Fruit fly (Drosophila melanogaster) whole organism, embryonic: Measurements from ENCODE around the gene Eip75B.

Experiments
- Atf-2 ChIP-seq: fragments of 200-800 bp; sonication (Bioruptor generic); optimal IDR thresholded peaks from 2 replicates; lab custom pipeline; 2016; ENCODE audit warnings: missing biosample characterization, missing genetic modification characterization
- CG10462 ChIP-seq: fragments of 200-800 bp; sonication (Bioruptor generic); optimal IDR thresholded peaks from 2 replicates; lab custom pipeline; 2016; ENCODE audit warnings: missing biosample characterization, missing genetic modification characterization
- CG10959 ChIP-seq: fragments of 200-800 bp; sonication (Bioruptor generic); IDR thresholded peaks from 2 replicates; pipeline ENCODE4 v1.3.6; 2022; ENCODE audit warnings: missing biosample characterization, missing genetic modification characterization
- CG11696 ChIP-seq: fragments of 200-800 bp; sonication (Bioruptor generic); IDR thresholded peaks from 2 replicates; pipeline ENCODE4 v1.3.6; 2022; ENCODE audit warnings: missing biosample characterization, missing genetic modification characterization
- CG12942 ChIP-seq: fragments of 200-800 bp; sonication (Bioruptor generic); optimal IDR thresholded peaks from 3 replicates; lab custom pipeline; 2016; ENCODE audit warnings: missing biosample characterization, missing genetic modification characterization
- CG13894 ChIP-seq: fragments of 200-800 bp; sonication (Bioruptor generic); optimal IDR thresholded peaks from 3 replicates; lab custom pipeline; 2018; ENCODE audit warnings: missing biosample characterization, mild to moderate bottlenecking, missing genetic modification characterization, moderate library complexity
- CG14667 ChIP-seq: fragments of 200-800 bp; sonication (Bioruptor generic); IDR thresholded peaks from 2 replicates; pipeline ENCODE4 v1.3.6; 2022; ENCODE audit warnings: missing biosample characterization, missing genetic modification characterization
- CG14965 ChIP-seq: fragments of 200-800 bp; sonication (Bioruptor generic); optimal IDR thresholded peaks from 2 replicates; lab custom pipeline; 2016; ENCODE audit warnings: missing biosample characterization, missing genetic modification characterization, borderline replicate concordance
- CG15011 ChIP-seq: fragments of 200-800 bp; sonication (Bioruptor generic); optimal IDR thresholded peaks from 3 replicates; lab custom pipeline; 2018; ENCODE audit warnings: missing biosample characterization, mild to moderate bottlenecking, missing genetic modification characterization
- CG15073 ChIP-seq: fragments of 200-800 bp; sonication (Bioruptor generic); optimal IDR thresholded peaks from 2 replicates; lab custom pipeline; 2016; ENCODE audit warnings: missing biosample characterization, missing genetic modification characterization
- CG16815 ChIP-seq: fragments of 200-800 bp; sonication (Bioruptor generic); optimal IDR thresholded peaks from 3 replicates; lab custom pipeline; 2017; ENCODE audit warnings: missing biosample characterization, mild to moderate bottlenecking, missing genetic modification characterization
- CG18619 ChIP-seq: fragments of 200-800 bp; sonication (Bioruptor generic); optimal IDR thresholded peaks from 3 replicates; lab custom pipeline; 2017; ENCODE audit warnings: missing biosample characterization, mild to moderate bottlenecking, missing genetic modification characterization
- CG2202 ChIP-seq: fragments of 200-800 bp; sonication (Bioruptor generic); optimal IDR thresholded peaks from 2 replicates; lab custom pipeline; 2018; ENCODE audit warnings: missing biosample characterization, mild to moderate bottlenecking, missing genetic modification characterization
- CG4404 ChIP-seq: fragments of 200-800 bp; sonication (Bioruptor generic); IDR thresholded peaks from 2 replicates; pipeline ENCODE4 v1.3.6; 2022; ENCODE audit warnings: missing biosample characterization, missing genetic modification characterization
- CG7786 ChIP-seq: fragments of 200-800 bp; sonication (Bioruptor generic); optimal IDR thresholded peaks from 2 replicates; lab custom pipeline; 2016; ENCODE audit warnings: missing biosample characterization, missing genetic modification characterization
- CG8290 ChIP-seq, 3 experiments: fragments of 200-800 bp; sonication (Bioruptor generic); optimal IDR thresholded peaks; 2 replicates each; lab custom pipeline; 2016 to 2019; ENCODE audit warnings: missing biosample characterization in 3 of 3, missing genetic modification characterization in 3 of 3, mild to moderate bottlenecking in 2 of 3, moderate library complexity in 1 of 3
- Dip3 ChIP-seq: fragments of 200-800 bp; sonication (Bioruptor generic); optimal IDR thresholded peaks from 3 replicates; lab custom pipeline; 2016; ENCODE audit warnings: missing biosample characterization, missing genetic modification characterization
- Doc2 ChIP-seq: fragments of 200-800 bp; sonication (Bioruptor generic); IDR thresholded peaks from 2 replicates; pipeline ENCODE4 v1.3.6; 2022; ENCODE audit warnings: missing biosample characterization, missing genetic modification characterization
- Drgx ChIP-seq: fragments of 200-800 bp; sonication (Bioruptor generic); IDR thresholded peaks from 2 replicates; pipeline ENCODE4 v1.3.6; 2022; ENCODE audit warnings: missing biosample characterization, missing genetic modification characterization
- Ets65A ChIP-seq: fragments of 200-800 bp; sonication (Bioruptor generic); peaks from one replicate; lab custom pipeline; 2016; ENCODE audit warnings: missing biosample characterization, missing genetic modification characterization
- Hr51 ChIP-seq, 2 experiments: fragments of 200-800 bp; sonication (Bioruptor generic); optimal IDR thresholded peaks; 2 replicates in 1 of 2; 3 replicates in 1 of 2; lab custom pipeline; 2016 to 2018; ENCODE audit warnings: missing biosample characterization in 2 of 2, missing genetic modification characterization in 2 of 2, mild to moderate bottlenecking in 1 of 2, moderate library complexity in 1 of 2
- Hsf ChIP-seq: fragments of 200-800 bp; sonication (Bioruptor generic); optimal IDR thresholded peaks from 3 replicates; lab custom pipeline; 2016; ENCODE audit warnings: missing biosample characterization, missing genetic modification characterization
- Kr ChIP-seq: fragments of 200-800 bp; sonication (Bioruptor generic); optimal IDR thresholded peaks from 2 replicates; lab custom pipeline; 2017; ENCODE audit warnings: missing biosample characterization, mild to moderate bottlenecking, missing genetic modification characterization
- Lhr ChIP-seq: fragments of 200-800 bp; sonication (Bioruptor generic); optimal IDR thresholded peaks from 3 replicates; lab custom pipeline; 2017; ENCODE audit warnings: mild to moderate bottlenecking, missing biosample characterization, missing genetic modification reagents, missing genetic modification characterization
- Mad ChIP-seq: fragments of 200-800 bp; sonication (Bioruptor generic); optimal IDR thresholded peaks from 2 replicates; lab custom pipeline; 2016; ENCODE audit warnings: missing biosample characterization, missing genetic modification characterization
- Meics ChIP-seq: fragments of 200-800 bp; sonication (Bioruptor generic); optimal IDR thresholded peaks from 2 replicates; lab custom pipeline; 2017; ENCODE audit warnings: missing biosample characterization, mild to moderate bottlenecking, missing genetic modification characterization
- NC2β ChIP-seq: fragments of 200-800 bp; sonication (Bioruptor generic); optimal IDR thresholded peaks from 2 replicates; lab custom pipeline; 2016; ENCODE audit warnings: missing biosample characterization, missing genetic modification characterization
- Nf-YC ChIP-seq: fragments of 200-800 bp; optimal IDR thresholded peaks from 3 replicates; lab custom pipeline; 2019; ENCODE audit warnings: missing biosample characterization, mild to moderate bottlenecking, missing genetic modification characterization, moderate library complexity
- Oaz ChIP-seq: fragments of 200-800 bp; sonication (Bioruptor generic); IDR thresholded peaks from 2 replicates; pipeline ENCODE4 v1.3.6; 2022; ENCODE audit warnings: missing biosample characterization, missing genetic modification characterization
- PHDP ChIP-seq: fragments of 200-800 bp; sonication (Bioruptor generic); optimal IDR thresholded peaks from 3 replicates; lab custom pipeline; 2018; ENCODE audit warnings: missing biosample characterization, mild to moderate bottlenecking, missing genetic modification characterization, moderate library complexity
- Ravus ChIP-seq: fragments of 200-800 bp; sonication (Bioruptor generic); IDR thresholded peaks from 2 replicates; pipeline ENCODE4 v1.3.6; 2022; ENCODE audit warnings: missing biosample characterization, missing genetic modification characterization
- Sin3A ChIP-seq: fragments of >200 bp; optimal IDR thresholded peaks from 2 replicates; lab custom pipeline; 2018
- Tbp ChIP-seq: fragments of >200 bp; optimal IDR thresholded peaks from 2 replicates; lab custom pipeline; 2018; ENCODE audit warnings: missing biosample characterization, missing genetic modification characterization
- ap ChIP-seq: fragments of 200-800 bp; sonication (Bioruptor generic); IDR thresholded peaks from 2 replicates; pipeline ENCODE4 v1.3.6; 2022; ENCODE audit warnings: missing biosample characterization, missing genetic modification characterization
- br ChIP-seq: fragments of >200 bp; optimal IDR thresholded peaks from 2 replicates; lab custom pipeline; 2017
- bsh ChIP-seq, 2 experiments: fragments of 200-800 bp; sonication (Bioruptor generic); optimal IDR thresholded peaks; 2 replicates each; lab custom pipeline; 2017 to 2018; ENCODE audit warnings: mild to moderate bottlenecking in 2 of 2, missing biosample characterization in 2 of 2, missing genetic modification characterization in 2 of 2, moderate library complexity in 1 of 2
- chn ChIP-seq: fragments of 200-800 bp; sonication (Bioruptor generic); optimal IDR thresholded peaks from 2 replicates; lab custom pipeline; 2016; ENCODE audit warnings: missing biosample characterization, missing genetic modification characterization
- cwo ChIP-seq: fragments of 200-800 bp; sonication (Bioruptor generic); optimal IDR thresholded peaks from 3 replicates; lab custom pipeline; 2017; ENCODE audit warnings: missing biosample characterization, missing genetic modification characterization, mild to moderate bottlenecking, moderate library complexity, missing genetic modification reagents
- emc ChIP-seq: fragments of 200-800 bp; sonication (Bioruptor generic); optimal IDR thresholded peaks from 2 replicates; lab custom pipeline; 2016; ENCODE audit warnings: missing biosample characterization, missing genetic modification characterization
- fru ChIP-seq: fragments of >200 bp; optimal IDR thresholded peaks from 2 replicates; lab custom pipeline; 2017
- insv ChIP-seq, 2 experiments: fragments of 200-800 bp; sonication (Bioruptor generic); optimal IDR thresholded peaks; 3 replicates each; lab custom pipeline; 2016 to 2018; ENCODE audit warnings: missing biosample characterization in 2 of 2, missing genetic modification characterization in 2 of 2
- nau ChIP-seq: fragments of 200-800 bp; sonication (Bioruptor generic); optimal IDR thresholded peaks from 3 replicates; lab custom pipeline; 2017; ENCODE audit warnings: missing biosample characterization, mild to moderate bottlenecking, missing genetic modification characterization, missing genetic modification reagents
- pan ChIP-seq, 4 experiments: fragments of >200 bp in 3 of 4; fragments of 200-800 bp in 1 of 4; sonication (Bioruptor generic) in 1 of 4; optimal IDR thresholded peaks in 3 of 4; IDR thresholded peaks in 1 of 4; 2 replicates each; pipeline versions ENCODE4 v1.3.6 to Lab custom; 2017 to 2022; ENCODE audit warnings: missing biosample characterization in 2 of 4, missing genetic modification characterization in 2 of 4, mixed read lengths in 1 of 4
- peb ChIP-seq: fragments of 200-800 bp; sonication (Bioruptor generic); IDR thresholded peaks from 2 replicates; pipeline ENCODE4 v1.3.6; 2022; ENCODE audit warnings: missing biosample characterization, missing genetic modification characterization
- pfk ChIP-seq: fragments of 200-800 bp; sonication (Bioruptor generic); optimal IDR thresholded peaks from 2 replicates; lab custom pipeline; 2018; ENCODE audit warnings: missing biosample characterization, mild to moderate bottlenecking, missing genetic modification characterization, moderate library complexity
- prd ChIP-seq, 3 experiments: fragments of >200 bp in 2 of 3; fragments of 200-800 bp in 1 of 3; sonication (Bioruptor generic) in 1 of 3; optimal IDR thresholded peaks in 2 of 3; IDR thresholded peaks in 1 of 3; 2 replicates in 2 of 3; 3 replicates in 1 of 3; pipeline versions ENCODE4 v1.3.6 to Lab custom; 2017 to 2022; ENCODE audit warnings: missing biosample characterization in 1 of 3, missing genetic modification characterization in 1 of 3
- sd ChIP-seq: fragments of 200-800 bp; sonication (Bioruptor generic); optimal IDR thresholded peaks from 3 replicates; lab custom pipeline; 2018; ENCODE audit warnings: missing biosample characterization, mild to moderate bottlenecking, missing genetic modification characterization, moderate library complexity
- sens ChIP-seq: fragments of 200-800 bp; sonication (Bioruptor generic); peaks from one replicate; lab custom pipeline; 2016; ENCODE audit warnings: missing biosample characterization, missing genetic modification characterization
- sens-2 ChIP-seq: fragments of 200-800 bp; sonication (Bioruptor generic); IDR thresholded peaks from 2 replicates; pipeline ENCODE4 v1.3.6; 2022; ENCODE audit warnings: missing biosample characterization, missing genetic modification characterization
- slbo ChIP-seq: fragments of 200-800 bp; sonication (Bioruptor generic); IDR thresholded peaks from 2 replicates; pipeline ENCODE4 v1.3.6; 2022; ENCODE audit warnings: missing biosample characterization, missing genetic modification characterization
- stc ChIP-seq: fragments of 200-800 bp; sonication (Bioruptor generic); IDR thresholded peaks from 2 replicates; pipeline ENCODE4 v1.3.6; 2022; ENCODE audit warnings: missing biosample characterization, missing genetic modification characterization
- trem ChIP-seq: fragments of 200-800 bp; optimal IDR thresholded peaks from 3 replicates; lab custom pipeline; 2019; ENCODE audit warnings: missing biosample characterization, mild to moderate bottlenecking, missing genetic modification characterization, moderate library complexity
- wdn ChIP-seq: fragments of 200-800 bp; sonication (Bioruptor generic); IDR thresholded peaks from 2 replicates; pipeline ENCODE4 v1.3.6; 2022; ENCODE audit warnings: missing biosample characterization, missing genetic modification characterization

Eip75B gene

DNA sequence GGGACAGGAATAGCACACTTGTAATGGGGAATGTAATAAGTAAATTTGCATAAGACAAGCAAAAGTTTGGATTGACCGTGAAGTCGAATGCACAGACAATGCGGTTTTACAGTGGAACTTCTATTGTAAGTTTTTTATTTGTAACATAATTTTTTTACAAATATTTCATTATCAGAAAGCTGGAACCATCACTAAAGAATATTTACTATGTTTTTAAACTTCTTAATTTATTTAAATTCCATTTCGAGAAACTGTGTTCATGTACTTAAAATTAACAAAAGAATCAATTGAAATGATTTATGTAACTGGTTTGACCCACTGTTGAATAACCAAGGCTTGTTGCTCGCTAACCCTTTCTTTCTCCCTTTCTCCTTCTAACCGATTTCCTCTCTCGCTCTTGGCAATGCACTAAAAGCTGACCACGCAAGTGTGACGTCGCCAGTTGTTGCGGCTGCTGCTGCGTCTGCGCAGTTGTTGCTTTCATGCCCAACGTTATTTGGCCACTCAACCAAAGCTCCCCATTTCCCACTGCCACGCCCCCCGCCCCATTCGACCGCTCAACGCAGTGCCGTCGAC, 37.0 kb upstream of the Eip75B start (continued):
- TF ChIP-seq CG2202 (no peak), CG13894 (tag; lab: Kevin White, UChicago) (no peak), CG18619 (GFP tag; lab: Kevin White, UChicago) (no peak), CG14965 (no peak), sens-2 (GFP tag; lab: Robert Waterston, UW) (no peak), peb (no peak), CG10462 (GFP tag; lab: Kevin White, UChicago) (no peak), cwo (no peak), nau (GFP tag; lab: Kevin White, UChicago) (no peak), emc (GFP tag; lab: Kevin White, UChicago) (no peak), Ravus (GFP tag; lab: Robert Waterston, UW) (no peak), CG11696 (GFP tag; lab: Robert Waterston, UW) (0 out of 2 replicates have a peak, but pooled peaks have one; percentile 12), Meics (no peak), insv (GFP tag; optimal IDR thresholded peaks at IDR 0.05; lab: Kevin White, UChicago) (no peak), Doc2 (GFP tag; lab: Robert Waterston, UW) (no peak), chn (GFP tag; lab: Kevin White, UChicago) (no peak), Dip3 (GFP tag; lab: Kevin White, UChicago) (no peak), pfk (GFP tag; lab: Kevin White, UChicago) (no peak), CG12942 (no peak), CG15073 (GFP tag; lab: Kevin White, UChicago) (no peak), Atf-2 (GFP tag; lab: Kevin White, UChicago) (no peak), Oaz (GFP tag; lab: Robert Waterston, UW) (no peak), CG15011 (GFP tag; lab: Kevin White, UChicago) (no peak), slbo (GFP tag; lab: Robert Waterston, UW) (no peak), CG4404 (GFP tag; lab: Robert Waterston, UW) (no peak), CG7786 (no peak), stc (GFP tag; lab: Robert Waterston, UW) (0 out of 2 replicates have a peak, but pooled peaks have one; percentile 26), br (no peak), Sin3A (lab: Kevin White, UChicago) (no peak), CG14667 (GFP tag; lab: Robert Waterston, UW) (no peak), Ets65A (no peak), NC2β (GFP tag; lab: Kevin White, UChicago) (no peak), Tbp (GFP tag; lab: Kevin White, UChicago) (no peak), sens (GFP tag; lab: Kevin White, UChicago) (peak; percentile 86), Hsf (no peak), Nf-YC (no peak), trem (tag; lab: Kevin White, UChicago) (no peak), fru (no peak), sd (no peak), CG16815 (GFP tag; lab: Kevin White, UChicago) (no peak), ap (GFP tag; lab: Robert Waterston, UW) (no peak), Mad (GFP tag; lab: Kevin White, UChicago) (no peak), Kr (GFP tag; lab: Kevin White, UChicago) (peak; percentile 32), bsh (GFP tag; optimal IDR thresholded peaks at IDR 0.05; lab: Kevin White, UChicago) (peak in 1 of 2 experiments; percentile 49)

DNA sequence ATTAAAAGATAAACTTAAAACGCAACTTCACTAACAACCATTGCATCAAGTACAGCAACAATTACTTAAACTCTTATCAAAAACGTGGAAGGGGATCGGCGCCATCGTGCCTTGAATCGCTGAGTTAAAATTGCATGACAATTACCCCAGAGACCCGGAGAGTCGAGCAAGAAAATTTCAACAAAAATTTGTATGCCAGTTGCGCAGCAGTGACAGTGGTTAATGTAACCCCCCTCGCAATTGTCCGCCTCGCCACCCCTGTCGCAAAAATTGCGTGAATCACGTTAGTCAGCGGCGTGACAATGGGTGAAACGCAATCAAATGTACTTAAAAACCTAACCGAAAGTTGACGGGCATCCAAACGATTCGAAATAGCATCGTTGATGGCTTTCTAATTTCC, 35.2 kb upstream of the Eip75B start:
- TF ChIP-seq Hr51 (GFP tag; optimal IDR thresholded peaks at IDR 0.05; lab: Kevin White, UChicago) (peak in 1 of 2 experiments; percentile 8), CG8290 (GFP tag; optimal IDR thresholded peaks at IDR 0.05; lab: Kevin White, UChicago) (no peak), CG8290 (tag; optimal IDR thresholded peaks at IDR 0.05; lab: Kevin White, UChicago) (peak in 1 of 2 experiments; percentile 38), CG10959 (GFP tag; lab: Robert Waterston, UW) (0 out of 2 replicates have a peak, but pooled peaks have one; percentile 5), PHDP (tag; lab: Kevin White, UChicago) (no peak), wdn (GFP tag; lab: Robert Waterston, UW) (no peak), slbo (GFP tag; lab: Robert Waterston, UW) (peak; percentile 48), pan (optimal IDR thresholded peaks at IDR 0.05; lab: Kevin White, UChicago) (no peak), pan (GFP tag; optimal IDR thresholded peaks at IDR 0.05 in 1 of 2, IDR thresholded peaks at IDR 0.05 in 1 of 2) (peak in 1 of 2 experiments; percentile 32), Lhr (GFP tag; lab: Kevin White, UChicago) (no peak), prd (optimal IDR thresholded peaks at IDR 0.05; lab: Kevin White, UChicago) (no peak), prd (GFP tag; IDR thresholded peaks at IDR 0.05; lab: Robert Waterston, UW) (0 out of 3 replicates have a peak, but pooled peaks have one; percentile 25), Drgx (GFP tag; lab: Robert Waterston, UW) (peak; percentile 16; the same call in 1 of the 2 replicates)
